Worm (Caenorhabditis elegans) whole organism, young adult: Measurements from ENCODE around the gene ndua-7.

ENCODE experiments used
- die-1 ChIP-seq: sonication (generic microtip); optimal IDR thresholded peaks from 2 replicates; lab custom pipeline; 2016; ENCODE audit warnings: missing genotype, mild to moderate bottlenecking, missing genetic modification characterization, missing compliant biosample characterization
- ets-4 ChIP-seq: fragments of 200-800 bp; sonication (Bioruptor generic); optimal IDR thresholded peaks from 2 replicates; lab custom pipeline; 2018; ENCODE audit warnings: mild to moderate bottlenecking, missing genetic modification characterization, missing compliant biosample characterization
- him-1 ChIP-seq: sonication (generic microtip); optimal IDR thresholded peaks from 2 replicates; lab custom pipeline; 2016; ENCODE audit warnings: missing genotype, missing genetic modification reagents, missing genetic modification characterization, missing compliant biosample characterization
- lin-40 ChIP-seq: sonication (generic microtip); optimal IDR thresholded peaks from 2 replicates; lab custom pipeline; 2016; ENCODE audit warnings: missing genetic modification characterization, mild to moderate bottlenecking, missing compliant biosample characterization, missing genotype, missing genetic modification reagents
- lin-54 ChIP-seq: fragments of 200-800 bp; sonication (Bioruptor generic); optimal IDR thresholded peaks from 2 replicates; lab custom pipeline; 2018; ENCODE audit warnings: mild to moderate bottlenecking, missing genetic modification characterization, missing compliant biosample characterization
- nhr-120 ChIP-seq: fragments of 200-800 bp; sonication (Bioruptor generic); IDR thresholded peaks from 2 replicates; pipeline ENCODE4 v1.3.6; 2022; ENCODE audit warnings: missing genetic modification characterization, missing compliant biosample characterization
- nhr-27 ChIP-seq: fragments of 200-800 bp; sonication (Bioruptor generic); optimal IDR thresholded peaks from 2 replicates; lab custom pipeline; 2018; ENCODE audit warnings: mild to moderate bottlenecking, missing genetic modification characterization, moderate library complexity, missing compliant biosample characterization
- pha-4 ChIP-seq: fragments of 150-350 bp; sonication (generic microtip); optimal IDR thresholded peaks from 2 replicates; lab custom pipeline; 2014; ENCODE audit warnings: missing biosample characterization, missing genetic modification reagents, missing genetic modification characterization
- rpc-1 ChIP-seq, 2 experiments: fragments of 150-350 bp in 1 of 2; sonication (generic microtip) in 1 of 2; optimal IDR thresholded peaks; 2 replicates each; lab custom pipeline; 2014 to 2018; ENCODE audit warnings: missing biosample characterization in 1 of 2, missing genetic modification characterization in 1 of 2, missing genetic modification reagents in 1 of 2, missing genotype in 1 of 2
- sea-2 ChIP-seq: fragments of 200-800 bp; sonication (Bioruptor generic); IDR thresholded peaks from 2 replicates; pipeline ENCODE4 v1.3.6; 2022; ENCODE audit warnings: missing genetic modification characterization, missing compliant biosample characterization
- snpc-3.4 ChIP-seq: sonication (generic microtip); optimal IDR thresholded peaks from 2 replicates; lab custom pipeline; 2017; ENCODE audit warnings: missing genetic modification characterization, mild to moderate bottlenecking, missing compliant biosample characterization, antibody characterized with exemption, moderate library complexity, missing genotype, missing genetic modification reagents
- ztf-25 ChIP-seq: fragments of 200-800 bp; sonication (Bioruptor generic); IDR thresholded peaks from 2 replicates; pipeline ENCODE4 v1.3.6; 2022; ENCODE audit warnings: missing genetic modification reagents, missing genetic modification characterization, missing compliant biosample characterization

ce11 chrII:13503653-13504052 is 9.3 kb upstream of the ndua-7 start, which contains the start of gene F54F11.1:
- TF ChIP-seq rpc-1 (optimal IDR thresholded peaks at IDR 0.05; lab: Kevin White, UChicago) (no peak), rpc-1 (tag; optimal IDR thresholded peaks at IDR 0.05; lab: Kevin White, UChicago) (no peak), ztf-25 (no peak), ets-4 (no peak), nhr-27 (tag; lab: Kevin White, UChicago) (no peak), die-1 (tag; lab: Kevin White, UChicago) (no peak), pha-4 (tag; lab: Kevin White, UChicago) (no peak), him-1 (no peak), lin-40 (no peak), sea-2 (GFP tag; lab: Robert Waterston, UW) (no peak), lin-54 (GFP tag; lab: Kevin White, UChicago) (no peak), nhr-120 (GFP tag; lab: Robert Waterston, UW) (no peak), snpc-3.4 (tag; lab: Kevin White, UChicago) (no peak)
